Fruit fly (Drosophila melanogaster) whole organism, wandering third instar larva: ENCODE data around the gene CG13606.
A peak's percentile ranks its signal among the peaks of the same experiment; 100 is the strongest.

ENCODE experiments used
- Abd-B ChIP-seq: fragments of >200 bp; optimal IDR thresholded peaks from 2 replicates; lab custom pipeline; 2017; ENCODE audit warnings: missing biosample characterization, missing genetic modification characterization
- CG32264 ChIP-seq: fragments of 200-800 bp; sonication (Bioruptor generic); optimal IDR thresholded peaks from 2 replicates; lab custom pipeline; 2016; ENCODE audit warnings: missing biosample characterization, missing genetic modification characterization
- CG9705 ChIP-seq: fragments of 200-800 bp; sonication (Bioruptor generic); optimal IDR thresholded peaks from 2 replicates; lab custom pipeline; 2018; ENCODE audit warnings: missing biosample characterization, mild to moderate bottlenecking, missing genetic modification characterization
- CrebA ChIP-seq: fragments of 200-800 bp; sonication (Bioruptor generic); optimal IDR thresholded peaks from 2 replicates; lab custom pipeline; 2016; ENCODE audit warnings: missing biosample characterization, mild to moderate bottlenecking, missing genetic modification characterization, borderline replicate concordance
- Dfd ChIP-seq: fragments of >200 bp; optimal IDR thresholded peaks from 2 replicates; lab custom pipeline; 2017; ENCODE audit warnings: missing biosample characterization, missing genetic modification characterization
- Dif ChIP-seq: fragments of 200-275, 200-300 bp; sonication (Bioruptor generic); optimal IDR thresholded peaks from 2 replicates; lab custom pipeline; 2018; ENCODE audit warnings: missing biosample characterization, missing genetic modification characterization; ENCODE audit not compliant: partially characterized antibody
- GATAd ChIP-seq: sonication (Bioruptor generic); optimal IDR thresholded peaks from 2 replicates; lab custom pipeline; 2016; ENCODE audit warnings: missing biosample characterization, missing genetic modification characterization
- HLH106 ChIP-seq: fragments of 200-800 bp; optimal IDR thresholded peaks from 3 replicates; lab custom pipeline; 2019; ENCODE audit warnings: missing biosample characterization, mild to moderate bottlenecking, missing genetic modification characterization, moderate library complexity
- Hnf4 ChIP-seq: fragments of 200-800 bp; sonication (Bioruptor generic); optimal IDR thresholded peaks from 2 replicates; lab custom pipeline; 2016; ENCODE audit warnings: missing biosample characterization, mild to moderate bottlenecking, missing genetic modification characterization
- Hr78 ChIP-seq: fragments of >200 bp; optimal IDR thresholded peaks from 2 replicates; lab custom pipeline; 2017; ENCODE audit warnings: missing biosample characterization, missing genetic modification characterization
- Hr83 ChIP-seq: fragments of 200-300 bp; sonication (Bioruptor generic); optimal IDR thresholded peaks from 2 replicates; lab custom pipeline; 2016; ENCODE audit warnings: missing biosample characterization, mild to moderate bottlenecking, missing genetic modification characterization, moderate library complexity; ENCODE audit not compliant: poor library complexity, severe bottlenecking
- Jra ChIP-seq: sonication (Bioruptor generic); optimal IDR thresholded peaks from 2 replicates; lab custom pipeline; 2016; ENCODE audit warnings: missing biosample characterization, missing genetic modification characterization
- Mio ChIP-seq: sonication (Bioruptor generic); optimal IDR thresholded peaks from 2 replicates; lab custom pipeline; 2016; ENCODE audit warnings: missing biosample characterization, missing genetic modification characterization
- Myc ChIP-seq: fragments of >200 bp; optimal IDR thresholded peaks from 2 replicates; lab custom pipeline; 2017
- N ChIP-seq: fragments of >200 bp; optimal IDR thresholded peaks from 2 replicates; lab custom pipeline; 2018; ENCODE audit warnings: missing biosample characterization, missing external identifiers, missing genetic modification characterization
- OdsH ChIP-seq: fragments of 200-800 bp; sonication (Bioruptor generic); optimal IDR thresholded peaks from 2 replicates; lab custom pipeline; 2016; ENCODE audit warnings: missing biosample characterization, mild to moderate bottlenecking, missing genetic modification characterization
- Rel ChIP-seq, 2 experiments: fragments of 200-800 bp; sonication (Bioruptor generic) in 1 of 2; optimal IDR thresholded peaks; 2 replicates in 1 of 2; 3 replicates in 1 of 2; lab custom pipeline; 2016 to 2019; ENCODE audit warnings: mild to moderate bottlenecking in 2 of 2, missing biosample characterization in 2 of 2, missing genetic modification characterization in 2 of 2, moderate library complexity in 1 of 2
- Sp1 ChIP-seq: fragments of 200-800 bp; sonication (Bioruptor generic); optimal IDR thresholded peaks from 3 replicates; lab custom pipeline; 2019; ENCODE audit warnings: missing biosample characterization, mild to moderate bottlenecking, missing genetic modification characterization, moderate library complexity
- Vsx2 ChIP-seq: fragments of 200-300, 225-300 bp; sonication (Bioruptor generic); optimal IDR thresholded peaks from 2 replicates; lab custom pipeline; 2018; ENCODE audit warnings: missing biosample characterization, missing genetic modification characterization; ENCODE audit not compliant: partially characterized antibody
- br ChIP-seq: fragments of 200-800 bp; sonication (Bioruptor generic); optimal IDR thresholded peaks from 2 replicates; lab custom pipeline; 2016; ENCODE audit warnings: missing biosample characterization, missing genetic modification characterization
- brk ChIP-seq: fragments of 200-800 bp; sonication (Bioruptor generic); optimal IDR thresholded peaks from 2 replicates; lab custom pipeline; 2016; ENCODE audit warnings: missing biosample characterization, mild to moderate bottlenecking, missing genetic modification characterization
- dl ChIP-seq, 2 experiments: fragments of 175-275, 200-275 bp in 1 of 2; fragments of 200-275 bp in 1 of 2; sonication (Bioruptor generic); optimal IDR thresholded peaks; lab custom pipeline; 2018; ENCODE audit warnings: mild to moderate bottlenecking in 2 of 2, missing biosample characterization in 2 of 2, missing genetic modification characterization in 2 of 2, moderate library complexity in 2 of 2; ENCODE audit not compliant: partially characterized antibody in 2 of 2, insufficient read depth in 1 of 2
- dmrt93B ChIP-seq: fragments of 200-800 bp; sonication (Bioruptor generic); optimal IDR thresholded peaks from 2 replicates; lab custom pipeline; 2018; ENCODE audit warnings: missing biosample characterization, mild to moderate bottlenecking, missing genetic modification characterization
- dsf ChIP-seq: sonication (Bioruptor generic); optimal IDR thresholded peaks from 2 replicates; lab custom pipeline; 2016; ENCODE audit warnings: missing biosample characterization, missing genetic modification characterization, borderline replicate concordance
- ey ChIP-seq: fragments of 200-800 bp; sonication (Bioruptor generic); optimal IDR thresholded peaks from 2 replicates; lab custom pipeline; 2016; ENCODE audit warnings: missing biosample characterization, missing genetic modification characterization
- foxo ChIP-seq, 2 experiments: fragments of 200-800 bp; sonication (Bioruptor generic); optimal IDR thresholded peaks; 2 replicates in 1 of 2; 3 replicates in 1 of 2; lab custom pipeline; 2016 to 2017; ENCODE audit warnings: missing biosample characterization in 2 of 2, missing genetic modification characterization in 2 of 2
- fru ChIP-seq: fragments of 200-800 bp; sonication (Bioruptor generic); optimal IDR thresholded peaks from 3 replicates; lab custom pipeline; 2016; ENCODE audit warnings: missing biosample characterization, mild to moderate bottlenecking, missing genetic modification characterization
- h ChIP-seq: fragments of 200-800 bp; sonication (Bioruptor generic); optimal IDR thresholded peaks from 3 replicates; lab custom pipeline; 2016; ENCODE audit warnings: missing biosample characterization, mild to moderate bottlenecking, missing genetic modification characterization
- jim ChIP-seq: fragments of 175-275, 200-325 bp; sonication (Bioruptor generic); optimal IDR thresholded peaks from 2 replicates; lab custom pipeline; 2016; ENCODE audit warnings: missing biosample characterization, mild to moderate bottlenecking, missing genetic modification characterization
- lola ChIP-seq: fragments of >200 bp; optimal IDR thresholded peaks from 2 replicates; lab custom pipeline; 2017; ENCODE audit warnings: missing biosample characterization, missing genetic modification characterization
- pan ChIP-seq: fragments of >200 bp; optimal IDR thresholded peaks from 2 replicates; lab custom pipeline; 2017
- psq ChIP-seq: fragments of 200-800 bp; sonication (Bioruptor generic); optimal IDR thresholded peaks from 3 replicates; lab custom pipeline; 2017; ENCODE audit warnings: missing biosample characterization, mild to moderate bottlenecking, missing genetic modification characterization, moderate library complexity
- rgr ChIP-seq: fragments of 200-800 bp; sonication (Bioruptor generic); optimal IDR thresholded peaks from 3 replicates; lab custom pipeline; 2016; ENCODE audit warnings: missing biosample characterization, mild to moderate bottlenecking, missing genetic modification characterization
- sage ChIP-seq: fragments of 200-800 bp; sonication (Bioruptor generic); optimal IDR thresholded peaks from 2 replicates; lab custom pipeline; 2016; ENCODE audit warnings: missing biosample characterization, mild to moderate bottlenecking, missing genetic modification characterization
- sv ChIP-seq: fragments of 200-800 bp; sonication (Bioruptor generic); optimal IDR thresholded peaks from 3 replicates; lab custom pipeline; 2016; ENCODE audit warnings: missing biosample characterization, missing genetic modification characterization
- tai ChIP-seq: sonication (Bioruptor generic); optimal IDR thresholded peaks from 2 replicates; lab custom pipeline; 2016; ENCODE audit warnings: missing biosample characterization, missing genetic modification characterization
- usp ChIP-seq: fragments of >200 bp; optimal IDR thresholded peaks from 2 replicates; lab custom pipeline; 2017; ENCODE audit warnings: missing biosample characterization, missing genetic modification characterization
- woc ChIP-seq: sonication (Bioruptor generic); optimal IDR thresholded peaks from 2 replicates; lab custom pipeline; 2016; ENCODE audit warnings: missing biosample characterization, mild to moderate bottlenecking, missing genetic modification characterization

Gene CG13606

DNA sequence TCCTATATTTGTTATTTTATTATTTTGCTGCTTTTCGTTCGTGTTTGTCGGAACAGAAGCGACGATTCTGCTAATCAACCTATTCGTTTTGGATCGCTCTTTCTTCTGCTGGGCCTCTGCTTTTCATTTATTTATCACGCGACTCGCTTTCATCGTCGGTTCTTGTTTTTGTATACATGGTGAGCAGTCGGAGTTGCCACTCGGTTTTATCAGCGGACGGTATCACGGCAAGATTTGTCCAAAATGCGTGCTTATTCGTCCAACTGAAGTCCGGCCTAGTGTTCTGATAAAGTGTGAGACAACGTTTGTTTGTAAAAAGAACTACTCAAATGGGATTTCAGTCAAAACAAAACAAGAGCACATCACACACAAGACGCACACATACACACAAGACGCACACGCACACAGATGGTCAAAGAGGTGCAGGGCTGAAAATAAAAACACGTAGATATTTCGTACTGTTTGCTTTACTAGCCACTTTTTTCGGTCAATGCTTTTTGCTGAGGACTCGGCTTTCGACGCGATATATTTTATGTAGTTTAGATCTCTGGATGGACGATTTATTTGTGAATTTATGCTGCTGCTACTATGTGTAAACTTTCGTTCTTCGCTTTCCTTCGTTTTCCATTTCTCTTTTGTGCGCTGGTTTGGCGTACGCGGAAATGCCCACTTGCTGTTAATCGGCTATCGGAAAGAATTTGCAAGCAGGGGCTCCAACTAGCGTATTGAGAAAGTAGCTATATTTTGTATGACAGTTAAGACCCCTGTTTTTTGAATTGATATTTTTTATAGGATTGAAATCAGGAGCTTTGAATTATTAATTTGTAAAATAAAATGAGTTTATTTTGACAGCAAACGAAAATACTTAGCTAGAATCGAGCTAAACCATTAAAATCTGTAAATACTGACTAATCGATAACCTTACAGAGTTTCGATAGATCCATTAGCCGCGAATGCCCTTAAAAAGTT lies 49.2 kb downstream of the CG13606 start, which contains the start of gene twin:
Gene twin (minus strand): TSS at position 632 of the 969 bp plus-strand sequence.
- TF ChIP-seq Vsx2 (GFP tag; lab: Kevin White, UChicago): no peak
- peak; percentile 43 for TF ChIP-seq CG9705 (GFP tag; lab: Kevin White, UChicago)
- no peak for TF ChIP-seq jim (GFP tag; lab: Kevin White, UChicago)
- TF ChIP-seq dl (GFP tag; optimal IDR thresholded peaks at IDR 0.05; lab: Kevin White, UChicago; ENCODE audit: insufficient read depth in 1 of 2, partially characterized antibody in 2 of 2): no peak
- no peak for TF ChIP-seq lola (GFP tag; lab: Kevin White, UChicago)
- no peak for TF ChIP-seq Mio (GFP tag; lab: Kevin White, UChicago)
- peak; percentile 16 for TF ChIP-seq OdsH (GFP tag; lab: Kevin White, UChicago)
- TF ChIP-seq rgr (GFP tag; lab: Kevin White, UChicago): peak; percentile 37
- peak; percentile 62 for TF ChIP-seq Hr83 (GFP tag; lab: Kevin White, UChicago)
- TF ChIP-seq GATAd (GFP tag; lab: Kevin White, UChicago): no peak
- no peak for TF ChIP-seq tai (GFP tag; lab: Kevin White, UChicago)
- peak; percentile 62 for TF ChIP-seq HLH106 (tag; lab: Kevin White, UChicago)
- peak; percentile 63 for TF ChIP-seq Myc (lab: Kevin White, UChicago)
- peak in 1 of 2 experiments; percentile 65 for TF ChIP-seq foxo (GFP tag; optimal IDR thresholded peaks at IDR 0.05; lab: Kevin White, UChicago)
- no peak for TF ChIP-seq Dif (GFP tag; lab: Kevin White, UChicago)
- peak; percentile 45 for TF ChIP-seq ey (GFP tag; lab: Kevin White, UChicago)
- peak; percentile 15 for TF ChIP-seq dsf (GFP tag; lab: Kevin White, UChicago)
- no peak for TF ChIP-seq pan (lab: Kevin White, UChicago)
- TF ChIP-seq Dfd (GFP tag; lab: Kevin White, UChicago): no peak
- TF ChIP-seq Jra (GFP tag; lab: Kevin White, UChicago): no peak
- peak; percentile 37 for TF ChIP-seq Sp1 (GFP tag; lab: Kevin White, UChicago)
- TF ChIP-seq Hr78 (GFP tag; lab: Kevin White, UChicago): no peak
- TF ChIP-seq Rel (GFP tag; optimal IDR thresholded peaks at IDR 0.05; lab: Kevin White, UChicago): no peak
- TF ChIP-seq Rel (tag; optimal IDR thresholded peaks at IDR 0.05; lab: Kevin White, UChicago): peak; percentile 7
- peak; percentile 37 for TF ChIP-seq sv (GFP tag; lab: Kevin White, UChicago)
- no peak for TF ChIP-seq brk
- TF ChIP-seq br: peak; percentile 39
- TF ChIP-seq fru (GFP tag; lab: Kevin White, UChicago): peak; percentile 49
- peak; percentile 99 for TF ChIP-seq psq (GFP tag; lab: Kevin White, UChicago)
- peak; percentile 57 for TF ChIP-seq Hnf4 (GFP tag; lab: Kevin White, UChicago)
- TF ChIP-seq Abd-B (GFP tag; lab: Kevin White, UChicago): no peak
- peak; percentile 74 for TF ChIP-seq h (GFP tag; lab: Kevin White, UChicago)
- TF ChIP-seq sage (GFP tag; lab: Kevin White, UChicago): no peak
- no peak for TF ChIP-seq CG32264
- no peak for TF ChIP-seq dmrt93B (GFP tag; lab: Kevin White, UChicago)
- no peak for TF ChIP-seq usp
- no peak for TF ChIP-seq N
- TF ChIP-seq CrebA (GFP tag; lab: Kevin White, UChicago): no peak
- peak; percentile 76 for TF ChIP-seq woc (GFP tag; lab: Kevin White, UChicago)

- TF ChIP-seq N: no peak
- TF ChIP-seq Hnf4 (GFP tag; lab: Kevin White, UChicago): no peak
- TF ChIP-seq dsf (GFP tag; lab: Kevin White, UChicago): no peak
- no peak for TF ChIP-seq CrebA (GFP tag; lab: Kevin White, UChicago)
- TF ChIP-seq Jra (GFP tag; lab: Kevin White, UChicago): no peak
- TF ChIP-seq CG32264: no peak
- peak; percentile 36 for TF ChIP-seq Sp1 (GFP tag; lab: Kevin White, UChicago)
- TF ChIP-seq psq (GFP tag; lab: Kevin White, UChicago): peak; percentile 11
- TF ChIP-seq rgr (GFP tag; lab: Kevin White, UChicago): no peak
- no peak for TF ChIP-seq Rel (GFP tag; optimal IDR thresholded peaks at IDR 0.05; lab: Kevin White, UChicago)
- TF ChIP-seq Rel (tag; optimal IDR thresholded peaks at IDR 0.05; lab: Kevin White, UChicago): peak; percentile 27
- TF ChIP-seq sv (GFP tag; lab: Kevin White, UChicago): no peak
- TF ChIP-seq tai (GFP tag; lab: Kevin White, UChicago): no peak
- TF ChIP-seq CG9705 (GFP tag; lab: Kevin White, UChicago): no peak
- TF ChIP-seq Myc (lab: Kevin White, UChicago): peak; percentile 6
- peak in 1 of 2 experiments; percentile 10 for TF ChIP-seq foxo (GFP tag; optimal IDR thresholded peaks at IDR 0.05; lab: Kevin White, UChicago)
- TF ChIP-seq sage (GFP tag; lab: Kevin White, UChicago): no peak
- TF ChIP-seq, all 38 proteins: peak for 5
These were observed 54.3 kb downstream of the CG13606 start, which contains the start of the genes Spps and CG13609 for dm6 chr3R:24226744-24227143. Gene Spps, minus strand, starts transcription at chr3R:24226934. Gene CG13609, plus strand, starts transcription at chr3R:24227023.
